Fruit fly (Drosophila melanogaster) whole organism, embryonic: ENCODE measurements around the gene PolD3.

ENCODE experiments used
- Abd-B ChIP-seq: fragments of 200-800 bp; sonication (Bioruptor generic); optimal IDR thresholded peaks from 2 replicates; lab custom pipeline; 2018; ENCODE audit warnings: missing biosample characterization, mild to moderate bottlenecking, missing genetic modification characterization, moderate library complexity
- CG10274 ChIP-seq: fragments of 200-800 bp; sonication (Bioruptor generic); optimal IDR thresholded peaks from 3 replicates; lab custom pipeline; 2017; ENCODE audit warnings: missing biosample characterization, mild to moderate bottlenecking, missing genetic modification characterization
- CG11504 ChIP-seq: fragments of 200-800 bp; sonication (Bioruptor generic); optimal IDR thresholded peaks from 3 replicates; lab custom pipeline; 2019; ENCODE audit warnings: missing biosample characterization, mild to moderate bottlenecking, missing genetic modification characterization, moderate library complexity
- CG11723 ChIP-seq: fragments of 200-800 bp; sonication (Bioruptor generic); optimal IDR thresholded peaks from 2 replicates; lab custom pipeline; 2017; ENCODE audit warnings: missing biosample characterization, mild to moderate bottlenecking, missing genetic modification characterization
- CG12104 ChIP-seq: fragments of 200-800 bp; sonication (Bioruptor generic); optimal IDR thresholded peaks from 3 replicates; lab custom pipeline; 2016; ENCODE audit warnings: missing biosample characterization, missing genetic modification characterization
- CG12942 ChIP-seq: fragments of 200-800 bp; sonication (Bioruptor generic); optimal IDR thresholded peaks from 3 replicates; lab custom pipeline; 2016; ENCODE audit warnings: missing biosample characterization, missing genetic modification characterization
- CG15514 ChIP-seq: fragments of 200-800 bp; sonication (Bioruptor generic); optimal IDR thresholded peaks from 3 replicates; lab custom pipeline; 2017; ENCODE audit warnings: missing biosample characterization, missing genetic modification characterization, mild to moderate bottlenecking, moderate library complexity, missing genetic modification reagents
- CG15696 ChIP-seq: fragments of 200-800 bp; sonication (Bioruptor generic); optimal IDR thresholded peaks from 2 replicates; lab custom pipeline; 2019; ENCODE audit warnings: missing biosample characterization, mild to moderate bottlenecking, missing genetic modification characterization, moderate library complexity
- CG17802 ChIP-seq: fragments of 200-800 bp; sonication (Bioruptor generic); optimal IDR thresholded peaks from 2 replicates; lab custom pipeline; 2018; ENCODE audit warnings: missing biosample characterization, mild to moderate bottlenecking, missing genetic modification characterization, moderate library complexity
- CG30403 ChIP-seq: fragments of 200-800 bp; sonication (Bioruptor generic); optimal IDR thresholded peaks from 3 replicates; lab custom pipeline; 2016; ENCODE audit warnings: missing biosample characterization, missing genetic modification characterization
- CG31224 ChIP-seq: fragments of 200-800 bp; sonication (Bioruptor generic); IDR thresholded peaks from 2 replicates; pipeline ENCODE4 v1.3.6; 2022; ENCODE audit warnings: missing biosample characterization, missing genetic modification characterization
- CG31388 ChIP-seq: fragments of 200-800 bp; sonication (Bioruptor generic); optimal IDR thresholded peaks from 2 replicates; lab custom pipeline; 2016; ENCODE audit warnings: missing biosample characterization, missing genetic modification characterization
- CG33213 ChIP-seq: fragments of 200-800 bp; sonication (Bioruptor generic); optimal IDR thresholded peaks from 3 replicates; lab custom pipeline; 2016; ENCODE audit warnings: missing biosample characterization, missing genetic modification characterization
- CG34376 ChIP-seq: fragments of 200-800 bp; sonication (Bioruptor generic); optimal IDR thresholded peaks from 2 replicates; lab custom pipeline; 2018; ENCODE audit warnings: missing biosample characterization, mild to moderate bottlenecking, missing genetic modification characterization
- CG4282 ChIP-seq: fragments of 200-800 bp; sonication (Bioruptor generic); optimal IDR thresholded peaks from 2 replicates; lab custom pipeline; 2016; ENCODE audit warnings: missing biosample characterization, missing genetic modification characterization
- CG4617 ChIP-seq: fragments of 200-800 bp; sonication (Bioruptor generic); optimal IDR thresholded peaks from 3 replicates; lab custom pipeline; 2016; ENCODE audit warnings: missing biosample characterization, missing genetic modification characterization, borderline replicate concordance
- CG4820 ChIP-seq: fragments of 200-800 bp; sonication (Bioruptor generic); optimal IDR thresholded peaks from 3 replicates; lab custom pipeline; 2016; ENCODE audit warnings: missing biosample characterization, missing genetic modification characterization
- CG6654 ChIP-seq: fragments of 200-800 bp; sonication (Bioruptor generic); optimal IDR thresholded peaks from 2 replicates; lab custom pipeline; 2017; ENCODE audit warnings: missing biosample characterization, mild to moderate bottlenecking, missing genetic modification characterization
- CG8924 ChIP-seq: fragments of 200-800 bp; optimal IDR thresholded peaks from 3 replicates; lab custom pipeline; 2019; ENCODE audit warnings: missing biosample characterization, mild to moderate bottlenecking, missing genetic modification characterization, moderate library complexity
- Dfd ChIP-seq, 2 experiments: fragments of >200 bp; optimal IDR thresholded peaks; 2 replicates each; lab custom pipeline; 2017; ENCODE audit warnings: missing biosample characterization in 2 of 2, missing genetic modification characterization in 2 of 2
- Doc2 ChIP-seq: fragments of 200-800 bp; sonication (Bioruptor generic); IDR thresholded peaks from 2 replicates; pipeline ENCODE4 v1.3.6; 2022; ENCODE audit warnings: missing biosample characterization, missing genetic modification characterization
- Gug ChIP-seq: fragments of 200-800 bp; sonication (Bioruptor generic); IDR thresholded peaks from 4 replicates; pipeline ENCODE4 v1.3.6; 2022; ENCODE audit warnings: missing biosample characterization, missing genetic modification characterization
- Hr3 ChIP-seq: fragments of 200-800 bp; sonication (Bioruptor generic); optimal IDR thresholded peaks from 3 replicates; lab custom pipeline; 2016; ENCODE audit warnings: missing biosample characterization, missing genetic modification characterization
- NC2β ChIP-seq: fragments of 200-800 bp; sonication (Bioruptor generic); optimal IDR thresholded peaks from 2 replicates; lab custom pipeline; 2016; ENCODE audit warnings: missing biosample characterization, missing genetic modification characterization
- Six4 ChIP-seq: fragments of 200-800 bp; sonication (Bioruptor generic); optimal IDR thresholded peaks from 2 replicates; lab custom pipeline; 2016; ENCODE audit warnings: missing biosample characterization, missing genetic modification characterization
- aop ChIP-seq: fragments of 200-800 bp; sonication (Bioruptor generic); IDR thresholded peaks from 2 replicates; pipeline ENCODE4 v1.3.6; 2022; ENCODE audit warnings: missing biosample characterization, missing genetic modification characterization
- bab2 ChIP-seq: fragments of 200-800 bp; sonication (Bioruptor generic); optimal IDR thresholded peaks from 2 replicates; lab custom pipeline; 2016; ENCODE audit warnings: missing biosample characterization, missing genetic modification characterization
- bcd ChIP-seq: fragments of 200-800 bp; sonication (Bioruptor generic); optimal IDR thresholded peaks from 2 replicates; lab custom pipeline; 2017; ENCODE audit warnings: missing biosample characterization, mild to moderate bottlenecking, missing genetic modification characterization
- caup ChIP-seq: fragments of 200-800 bp; sonication (Bioruptor generic); optimal IDR thresholded peaks from 3 replicates; lab custom pipeline; 2017; ENCODE audit warnings: missing biosample characterization, mild to moderate bottlenecking, missing genetic modification characterization, moderate library complexity; ENCODE audit not compliant: severe bottlenecking
- ewg ChIP-seq: fragments of 200-800 bp; sonication (Bioruptor generic); optimal IDR thresholded peaks from 3 replicates; lab custom pipeline; 2017; ENCODE audit warnings: mild to moderate bottlenecking, missing biosample characterization, missing genetic modification reagents, missing genetic modification characterization
- fd102C ChIP-seq: fragments of 200-800 bp; sonication (Bioruptor generic); optimal IDR thresholded peaks from 2 replicates; lab custom pipeline; 2018; ENCODE audit warnings: missing biosample characterization, mild to moderate bottlenecking, missing genetic modification characterization, moderate library complexity
- fu2 ChIP-seq: fragments of 200-800 bp; sonication (Bioruptor generic); optimal IDR thresholded peaks from 2 replicates; lab custom pipeline; 2016; ENCODE audit warnings: missing biosample characterization, missing genetic modification characterization
- gem ChIP-seq: fragments of 200-800 bp; sonication (Bioruptor generic); optimal IDR thresholded peaks from 2 replicates; lab custom pipeline; 2019; ENCODE audit warnings: missing biosample characterization, mild to moderate bottlenecking, missing genetic modification characterization, moderate library complexity
- lilli ChIP-seq: fragments of 200-800 bp; sonication (Bioruptor generic); optimal IDR thresholded peaks from 3 replicates; lab custom pipeline; 2016; ENCODE audit warnings: missing biosample characterization, missing genetic modification characterization
- lov ChIP-seq, 2 experiments: fragments of 200-800 bp in 1 of 2; fragments of >200 bp in 1 of 2; sonication (Bioruptor generic) in 1 of 2; IDR thresholded peaks in 1 of 2; optimal IDR thresholded peaks in 1 of 2; 2 replicates in 1 of 2; 3 replicates in 1 of 2; pipeline versions ENCODE4 v1.3.6 to Lab custom; 2017 to 2022; ENCODE audit warnings: missing biosample characterization in 1 of 2, missing genetic modification characterization in 1 of 2
- nmo ChIP-seq: fragments of 200-800 bp; sonication (Bioruptor generic); optimal IDR thresholded peaks from 2 replicates; lab custom pipeline; 2018; ENCODE audit warnings: missing biosample characterization, mild to moderate bottlenecking, missing genetic modification characterization, moderate library complexity
- oc ChIP-seq: fragments of 200-800 bp; sonication (Bioruptor generic); optimal IDR thresholded peaks from 2 replicates; lab custom pipeline; 2018; ENCODE audit warnings: missing biosample characterization, mild to moderate bottlenecking, missing genetic modification characterization, moderate library complexity
- p53 ChIP-seq: fragments of 200-800 bp; sonication (Bioruptor generic); optimal IDR thresholded peaks from 2 replicates; lab custom pipeline; 2016; ENCODE audit warnings: missing biosample characterization, missing genetic modification characterization
- phol ChIP-seq: fragments of 200-800 bp; sonication (Bioruptor generic); optimal IDR thresholded peaks from 3 replicates; lab custom pipeline; 2018; ENCODE audit warnings: missing biosample characterization, mild to moderate bottlenecking, missing genetic modification characterization, moderate library complexity
- row ChIP-seq: fragments of 200-800 bp; sonication (Bioruptor generic); IDR thresholded peaks from 3 replicates; pipeline ENCODE4 v1.3.6; 2022; ENCODE audit warnings: missing biosample characterization, missing genetic modification characterization
- salm ChIP-seq: fragments of 200-800 bp; sonication (Bioruptor generic); optimal IDR thresholded peaks from 2 replicates; lab custom pipeline; 2018; ENCODE audit warnings: missing biosample characterization, mild to moderate bottlenecking, missing genetic modification characterization
- sens-2 ChIP-seq: fragments of 200-800 bp; sonication (Bioruptor generic); IDR thresholded peaks from 2 replicates; pipeline ENCODE4 v1.3.6; 2022; ENCODE audit warnings: missing biosample characterization, missing genetic modification characterization
- sisA ChIP-seq: fragments of 200-800 bp; sonication (Bioruptor generic); IDR thresholded peaks from 2 replicates; pipeline ENCODE4 v1.3.6; 2022; ENCODE audit warnings: missing biosample characterization, missing genetic modification characterization
- slp2 ChIP-seq: fragments of 200-800 bp; sonication (Bioruptor generic); optimal IDR thresholded peaks from 2 replicates; lab custom pipeline; 2016; ENCODE audit warnings: missing biosample characterization, missing genetic modification characterization
- tup ChIP-seq: fragments of 200-800 bp; sonication (Bioruptor generic); optimal IDR thresholded peaks from 2 replicates; lab custom pipeline; 2016; ENCODE audit warnings: missing biosample characterization, mild to moderate bottlenecking, missing genetic modification characterization, moderate library complexity
- tx ChIP-seq: fragments of 200-800 bp; sonication (Bioruptor generic); optimal IDR thresholded peaks from 2 replicates; lab custom pipeline; 2016; ENCODE audit warnings: missing biosample characterization, missing genetic modification characterization
- vnd ChIP-seq: fragments of 200-800 bp; sonication (Bioruptor generic); IDR thresholded peaks from 3 replicates; pipeline ENCODE4 v1.3.6; 2022; ENCODE audit warnings: missing biosample characterization, missing genetic modification characterization; ENCODE audit not compliant: partially characterized antibody
- wek ChIP-seq: fragments of 200-800 bp; sonication (Bioruptor generic); optimal IDR thresholded peaks from 3 replicates; lab custom pipeline; 2018; ENCODE audit warnings: missing biosample characterization, mild to moderate bottlenecking, missing genetic modification characterization, moderate library complexity
- wor ChIP-seq: fragments of 200-800 bp; sonication (Bioruptor generic); IDR thresholded peaks from 2 replicates; pipeline ENCODE4 v1.3.6; 2022; ENCODE audit warnings: missing biosample characterization, missing genetic modification characterization
- zfh1 ChIP-seq: fragments of 200-800 bp; sonication (Bioruptor generic); IDR thresholded peaks from 3 replicates; pipeline ENCODE4 v1.3.6; 2022; ENCODE audit warnings: missing biosample characterization, missing genetic modification characterization

The PolD3 gene

DNA sequence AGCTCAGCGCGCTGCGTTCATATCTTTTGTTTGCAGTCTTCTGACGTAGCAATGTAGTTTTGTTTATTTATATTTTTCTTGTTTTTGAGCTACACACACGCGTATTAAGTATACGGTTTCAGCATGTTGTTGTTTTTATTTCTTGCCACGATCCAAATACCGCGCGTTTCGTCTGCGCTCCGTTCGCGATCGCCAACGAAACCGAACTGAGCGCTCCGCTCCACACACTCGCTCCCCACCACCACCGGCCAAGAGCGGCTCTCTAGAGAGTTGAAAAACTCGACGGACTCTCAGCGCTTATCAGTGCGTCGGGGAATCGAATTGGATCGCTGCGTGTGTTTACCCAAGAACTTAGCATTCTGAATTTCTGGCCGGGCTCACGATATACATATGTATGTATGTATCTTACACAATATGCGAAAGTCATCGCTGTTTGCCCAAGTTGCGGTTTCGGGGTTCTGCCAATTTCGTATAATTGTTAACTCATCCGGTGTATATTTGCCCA is 8.4 kb upstream of the PolD3 start, which contains the start of gene yuri (continued):
- TF ChIP-seq CG31388 (GFP tag; lab: Kevin White, UChicago) (no peak), fd102C (no peak), CG4282 (GFP tag; lab: Kevin White, UChicago) (no peak), phol (tag; lab: Kevin White, UChicago) (no peak), CG4617 (GFP tag; lab: Kevin White, UChicago) (no peak), Six4 (GFP tag; lab: Kevin White, UChicago) (no peak), CG8924 (tag; lab: Kevin White, UChicago) (peak; percentile 76), ewg (GFP tag; lab: Kevin White, UChicago) (no peak), p53 (GFP tag; lab: Kevin White, UChicago) (no peak), CG15696 (tag; lab: Kevin White, UChicago) (peak; percentile 8), bcd (GFP tag; lab: Kevin White, UChicago) (no peak), sisA (GFP tag; lab: Robert Waterston, UW) (no peak), CG12942 (GFP tag; lab: Kevin White, UChicago) (no peak), gem (no peak), tup (GFP tag; lab: Kevin White, UChicago) (no peak), Dfd (GFP tag; optimal IDR thresholded peaks at IDR 0.05; lab: Kevin White, UChicago) (no peak), Hr3 (GFP tag; lab: Kevin White, UChicago) (no peak), bab2 (GFP tag; lab: Kevin White, UChicago) (no peak), lov (optimal IDR thresholded peaks at IDR 0.05; lab: Kevin White, UChicago) (no peak), lov (GFP tag; IDR thresholded peaks at IDR 0.05; lab: Robert Waterston, UW) (peak; percentile 65; the same call in 1 of the 3 replicates), sens-2 (GFP tag; lab: Robert Waterston, UW) (no peak), CG11723 (GFP tag; lab: Kevin White, UChicago) (peak; percentile 13), Gug (GFP tag; lab: Robert Waterston, UW) (no peak), caup (peak; percentile 56), Doc2 (GFP tag; lab: Robert Waterston, UW) (no peak), fu2 (no peak), CG11504 (tag; lab: Kevin White, UChicago) (no peak), lilli (GFP tag; lab: Kevin White, UChicago) (peak; percentile 18), vnd (no peak), slp2 (GFP tag; lab: Kevin White, UChicago) (no peak), aop (no peak), CG15514 (GFP tag; lab: Kevin White, UChicago) (peak; percentile 32), CG12104 (GFP tag; lab: Kevin White, UChicago) (no peak), row (GFP tag; lab: Robert Waterston, UW) (no peak; the same call in 2 of the 3 replicates), CG4820 (no peak), zfh1 (GFP tag; lab: Robert Waterston, UW) (0 out of 3 replicates have a peak, but pooled peaks have one; percentile 28), CG31224 (GFP tag; lab: Robert Waterston, UW) (0 out of 2 replicates have a peak, but pooled peaks have one; percentile 8), wek (no peak), salm (tag; lab: Kevin White, UChicago) (no peak), oc (tag; lab: Kevin White, UChicago) (peak; percentile 31), CG6654 (GFP tag; lab: Kevin White, UChicago) (no peak), CG30403 (no peak), CG33213 (no peak), NC2β (GFP tag; lab: Kevin White, UChicago) (no peak), tx (GFP tag; lab: Kevin White, UChicago) (no peak), CG10274 (GFP tag; lab: Kevin White, UChicago) (no peak), wor (no peak), Abd-B (no peak), CG34376 (GFP tag; lab: Kevin White, UChicago) (peak; percentile 81), CG17802 (tag; lab: Kevin White, UChicago) (no peak), nmo (no peak)
